Worm (Caenorhabditis elegans): Measurements from ENCODE around the gene klc-2.
A peak's percentile ranks its signal among the peaks of the same experiment; 100 is the strongest.

klc-2 gene

ce11 chrV:5594315-5594714 is 13.1 kb upstream of the klc-2 start, which contains the start of gene crn-2:
Gene crn-2 (plus strand): TSS chrV:5594615.
- TF ChIP-seq dpff-1 (tag; optimal IDR thresholded peaks at IDR 0.05) (no peak), B0336.3 (GFP tag; IDR thresholded peaks at IDR 0.05) (no peak), ceh-40 (GFP tag; IDR thresholded peaks at IDR 0.05) (no peak), F57C9.4 (tag; optimal IDR thresholded peaks at IDR 0.05) (no peak), cebp-1 (GFP tag; IDR thresholded peaks at IDR 0.05) (no peak), cebp-1 (tag; optimal IDR thresholded peaks at IDR 0.05) (no peak), unc-130 (GFP tag; optimal IDR thresholded peaks at IDR 0.05) (no peak), egl-18 (GFP tag; IDR thresholded peaks at IDR 0.05) (no peak), hlh-26 (GFP tag; conservative IDR thresholded peaks at IDR 0.05) (no peak), zim-3 (tag; optimal IDR thresholded peaks at IDR 0.05) (no peak), lin-40 (tag; optimal IDR thresholded peaks at IDR 0.05) (no peak), nhr-90 (tag; optimal IDR thresholded peaks at IDR 0.05) (no peak)

- peak; percentile 53; the same call in 1 of the 2 replicates for TF ChIP-seq B0336.3 (GFP tag; IDR thresholded peaks at IDR 0.05)
- TF ChIP-seq lsl-1 (GFP tag; optimal IDR thresholded peaks at IDR 0.05), result no peak
- TF ChIP-seq aptf-2 (GFP tag; conservative IDR thresholded peaks at IDR 0.05), result no peak
- TF ChIP-seq let-607 (tag; optimal IDR thresholded peaks at IDR 0.05), result no peak
- TF ChIP-seq D2030.7 (GFP tag; IDR thresholded peaks at IDR 0.05), result peak; percentile 24; the same call in 1 of the 2 replicates
- TF ChIP-seq ceh-40 (GFP tag; IDR thresholded peaks at IDR 0.05), result no peak
- no peak for TF ChIP-seq nhr-90 (tag; optimal IDR thresholded peaks at IDR 0.05)
These were observed 12.2 kb upstream of the klc-2 start, which contains the start of gene mrpl-48 for ce11 chrV:5593406-5593805. Gene mrpl-48 (plus strand): TSS chrV:5593706.

- TF ChIP-seq snpc-1.1 (tag; optimal IDR thresholded peaks at IDR 0.05; ENCODE audit: insufficient read depth) (peak; percentile 55), efl-1 (GFP tag; optimal IDR thresholded peaks at IDR 0.05) (peak; percentile 46), ceh-79 (tag; optimal IDR thresholded peaks at IDR 0.05) (no peak), nfya-2 (GFP tag; IDR thresholded peaks at IDR 0.05) (no peak), lin-54 (GFP tag; optimal IDR thresholded peaks at IDR 0.05) (peak; percentile 75), hmg-1.2 (GFP tag; IDR thresholded peaks at IDR 0.05) (peak; percentile 99), dox-1 (GFP tag; IDR thresholded peaks at IDR 0.05) (no peak), fkh-3 (tag; optimal IDR thresholded peaks at IDR 0.05) (no peak), mel-28 (tag; optimal IDR thresholded peaks at IDR 0.05; ENCODE audit: borderline replicate concordance) (no peak), dpl-1 (GFP tag; optimal IDR thresholded peaks at IDR 0.05) (peak; percentile 45), D2030.7 (GFP tag; IDR thresholded peaks at IDR 0.05) (peak; percentile 61), F23B12.7 (tag; optimal IDR thresholded peaks at IDR 0.05; ENCODE audit: insufficient read depth) (peak; percentile 11), F33H1.4 (GFP tag; IDR thresholded peaks at IDR 0.05) (peak; percentile 51; the same call in 1 of the 2 replicates), lin-35 (GFP tag; optimal IDR thresholded peaks at IDR 0.05) (peak in 1 of 3 experiments; percentile 70), nhr-120 (GFP tag; IDR thresholded peaks at IDR 0.05) (no peak), nhr-179 (tag; optimal IDR thresholded peaks at IDR 0.05) (no peak), bed-1 (GFP tag; IDR thresholded peaks at IDR 0.05) (no peak), egl-44 (GFP tag; IDR thresholded peaks at IDR 0.05) (no peak), pha-4 (tag; optimal IDR thresholded peaks at IDR 0.05) (no peak), snpc-4 (GFP tag; optimal IDR thresholded peaks at IDR 0.05) (no peak), snpc-4 (tag; optimal IDR thresholded peaks at IDR 0.05) (peak in 3 of 4 experiments; percentile 33 to 55 (median 39)), F52B5.7 (tag; optimal IDR thresholded peaks at IDR 0.05) (no peak), ZK185.1 (tag; optimal IDR thresholded peaks at IDR 0.05; ENCODE audit: poor library complexity, severe bottlenecking) (peak; percentile 77), nfya-1 (tag; optimal IDR thresholded peaks at IDR 0.05; ENCODE audit: borderline replicate concordance, insufficient read depth) (no peak), lin-40 (tag; optimal IDR thresholded peaks at IDR 0.05) (peak; percentile 78), lsl-1 (GFP tag; optimal IDR thresholded peaks at IDR 0.05) (peak; percentile 48), Y53G8AR.9 (GFP tag; conservative IDR thresholded peaks at IDR 0.05) (no peak), F22D6.2 (tag; optimal IDR thresholded peaks at IDR 0.05) (no peak), hmg-20 (GFP tag; IDR thresholded peaks at IDR 0.05) (0 out of 2 replicates have a peak, but pooled peaks have one; percentile 21), repo-1 (tag; optimal IDR thresholded peaks at IDR 0.05) (no peak), F57C9.4 (tag; optimal IDR thresholded peaks at IDR 0.05) (no peak), rpc-1 (optimal IDR thresholded peaks at IDR 0.05) (no peak), rpc-1 (tag; optimal IDR thresholded peaks at IDR 0.05) (no peak)
These were observed 11.1 kb upstream of the klc-2 start, which contains the start of gene vps-37 for ce11 chrV:5592323-5592722. Gene vps-37 (plus strand): TSS chrV:5592700.
